Worm (Caenorhabditis elegans): ENCODE data around the gene F08F1.3.

F08F1.3 gene

ce11 chrX:8446108-8446507 is 17.5 kb downstream of the F08F1.3 start, which contains the start of gene F16F9.1:
TSS of gene F16F9.1 (plus strand) at chrX:8446408.
- TF ChIP-seq cog-1 (tag; optimal IDR thresholded peaks at IDR 0.05) (no peak), med-1 (GFP tag; optimal IDR thresholded peaks at IDR 0.05; ENCODE audit: insufficient read depth) (no peak), flt-1 (GFP tag; IDR thresholded peaks at IDR 0.05) (no peak), tab-1 (GFP tag; IDR thresholded peaks at IDR 0.05) (no peak), ztf-23 (GFP tag; IDR thresholded peaks at IDR 0.05) (no peak)

- TF ChIP-seq ztf-23 (GFP tag; IDR thresholded peaks at IDR 0.05) = no peak
- no peak for TF ChIP-seq ztf-29 (GFP tag; IDR thresholded peaks at IDR 0.05)
Observed at ce11 chrX:8455590-8456166, 27.0 kb downstream of the F08F1.3 start, which contains the start of gene dpy-6. TSS of gene dpy-6 (minus strand) at chrX:8455640.

DNA sequence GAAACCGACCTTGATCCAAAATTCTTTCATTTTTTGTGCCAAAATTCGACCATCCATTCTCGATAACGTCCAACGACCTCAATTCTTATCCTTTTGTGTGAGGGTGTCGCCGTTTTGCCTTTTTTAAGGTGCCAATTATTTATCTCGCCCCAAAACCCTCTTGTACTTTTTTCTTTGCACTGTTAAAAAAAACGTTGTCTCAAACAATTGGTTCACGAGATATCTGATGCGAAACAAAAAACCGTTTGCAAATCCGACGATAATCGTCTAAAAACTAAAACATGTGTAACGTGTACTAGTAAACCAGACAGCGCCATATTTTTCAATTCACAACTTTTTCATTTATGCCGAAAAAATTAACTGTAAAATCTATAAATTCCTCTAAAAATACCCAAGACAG is 28.7 kb downstream of the F08F1.3 start, which contains the start of gene F16F9.3:
TSS of gene F16F9.3 (plus strand) at position 301 of the 400 bp plus-strand sequence.
- TF ChIP-seq tab-1 (GFP tag; IDR thresholded peaks at IDR 0.05) (no peak), med-1 (GFP tag; optimal IDR thresholded peaks at IDR 0.05; ENCODE audit: insufficient read depth) (no peak), T22C8.4 (GFP tag; IDR thresholded peaks at IDR 0.05) (no peak), ztf-23 (GFP tag; IDR thresholded peaks at IDR 0.05) (no peak), klf-2 (GFP tag; conservative IDR thresholded peaks at IDR 0.05) (no peak), cog-1 (tag; optimal IDR thresholded peaks at IDR 0.05) (no peak), ref-1 (GFP tag; conservative IDR thresholded peaks at IDR 0.05) (no peak), flt-1 (GFP tag; IDR thresholded peaks at IDR 0.05) (no peak), ztf-29 (GFP tag; IDR thresholded peaks at IDR 0.05) (no peak)

- TF ChIP-seq med-1 (GFP tag; optimal IDR thresholded peaks at IDR 0.05; ENCODE audit: insufficient read depth) (no peak), cog-1 (tag; optimal IDR thresholded peaks at IDR 0.05) (no peak), ref-1 (GFP tag; conservative IDR thresholded peaks at IDR 0.05) (no peak), flt-1 (GFP tag; IDR thresholded peaks at IDR 0.05) (no peak), T22C8.4 (GFP tag; IDR thresholded peaks at IDR 0.05) (no peak)
Observed at ce11 chrX:8459789-8460188, 31.2 kb downstream of the F08F1.3 start.

ce11 chrX:8460958-8461357 is 32.3 kb downstream of the F08F1.3 start:
- TF ChIP-seq ref-1 (GFP tag; conservative IDR thresholded peaks at IDR 0.05) (no peak), ztf-23 (GFP tag; IDR thresholded peaks at IDR 0.05) (no peak), ztf-29 (GFP tag; IDR thresholded peaks at IDR 0.05) (no peak), cog-1 (tag; optimal IDR thresholded peaks at IDR 0.05) (no peak), tab-1 (GFP tag; IDR thresholded peaks at IDR 0.05) (no peak), klf-2 (GFP tag; conservative IDR thresholded peaks at IDR 0.05) (no peak), flt-1 (GFP tag; IDR thresholded peaks at IDR 0.05) (no peak), T22C8.4 (GFP tag; IDR thresholded peaks at IDR 0.05) (no peak), med-1 (GFP tag; optimal IDR thresholded peaks at IDR 0.05; ENCODE audit: insufficient read depth) (no peak)

DNA sequence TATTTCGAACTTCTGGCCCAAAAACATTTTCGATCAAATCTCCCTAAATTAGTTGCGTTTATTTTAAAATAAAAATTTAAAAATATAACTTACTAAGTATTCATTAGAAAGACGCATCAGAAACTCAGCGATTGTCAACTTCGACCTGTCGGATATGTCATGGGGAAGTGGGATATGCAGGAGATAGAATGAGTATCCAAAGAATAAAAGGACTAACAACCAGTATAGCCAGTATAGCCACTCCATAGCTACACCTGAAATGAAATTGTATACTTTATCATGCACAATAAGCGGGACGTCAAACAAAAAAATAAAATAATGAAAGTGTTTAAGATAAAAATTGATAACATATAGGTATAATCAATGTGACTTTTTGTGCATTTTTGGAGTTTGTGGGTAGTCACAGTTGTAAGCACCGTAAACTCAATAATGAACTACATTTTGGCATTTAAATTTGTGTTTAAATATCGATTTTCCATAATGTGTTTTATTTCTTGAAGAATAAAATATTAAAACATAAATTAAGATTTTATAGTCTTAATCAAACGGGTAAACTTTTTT is 34.5 kb downstream of the F08F1.3 start, which contains the start of gene F16F9.4:
TSS of gene F16F9.4 (minus strand) at position 276 of the 561 bp plus-strand sequence.
- TF ChIP-seq med-1 (GFP tag; optimal IDR thresholded peaks at IDR 0.05; ENCODE audit: insufficient read depth) (no peak), cog-1 (tag; optimal IDR thresholded peaks at IDR 0.05) (no peak), ref-1 (GFP tag; conservative IDR thresholded peaks at IDR 0.05) (no peak), T22C8.4 (GFP tag; IDR thresholded peaks at IDR 0.05) (no peak), ztf-23 (GFP tag; IDR thresholded peaks at IDR 0.05) (no peak), ztf-29 (GFP tag; IDR thresholded peaks at IDR 0.05) (no peak), flt-1 (GFP tag; IDR thresholded peaks at IDR 0.05) (no peak), klf-2 (GFP tag; conservative IDR thresholded peaks at IDR 0.05) (no peak), tab-1 (GFP tag; IDR thresholded peaks at IDR 0.05) (no peak)

ce11 chrX:8463889-8464444 is 35.3 kb downstream of the F08F1.3 start:
- no peak for TF ChIP-seq ztf-29 (GFP tag; IDR thresholded peaks at IDR 0.05)
- TF ChIP-seq cog-1 (tag; optimal IDR thresholded peaks at IDR 0.05) = no peak
- no peak for TF ChIP-seq med-1 (GFP tag; optimal IDR thresholded peaks at IDR 0.05; ENCODE audit: insufficient read depth)
- TF ChIP-seq ref-1 (GFP tag; conservative IDR thresholded peaks at IDR 0.05) = no peak
- TF ChIP-seq flt-1 (GFP tag; IDR thresholded peaks at IDR 0.05) = no peak
- TF ChIP-seq klf-2 (GFP tag; conservative IDR thresholded peaks at IDR 0.05) = no peak
- no peak for TF ChIP-seq ztf-23 (GFP tag; IDR thresholded peaks at IDR 0.05)
- TF ChIP-seq tab-1 (GFP tag; IDR thresholded peaks at IDR 0.05) = no peak
- no peak for TF ChIP-seq T22C8.4 (GFP tag; IDR thresholded peaks at IDR 0.05)

DNA sequence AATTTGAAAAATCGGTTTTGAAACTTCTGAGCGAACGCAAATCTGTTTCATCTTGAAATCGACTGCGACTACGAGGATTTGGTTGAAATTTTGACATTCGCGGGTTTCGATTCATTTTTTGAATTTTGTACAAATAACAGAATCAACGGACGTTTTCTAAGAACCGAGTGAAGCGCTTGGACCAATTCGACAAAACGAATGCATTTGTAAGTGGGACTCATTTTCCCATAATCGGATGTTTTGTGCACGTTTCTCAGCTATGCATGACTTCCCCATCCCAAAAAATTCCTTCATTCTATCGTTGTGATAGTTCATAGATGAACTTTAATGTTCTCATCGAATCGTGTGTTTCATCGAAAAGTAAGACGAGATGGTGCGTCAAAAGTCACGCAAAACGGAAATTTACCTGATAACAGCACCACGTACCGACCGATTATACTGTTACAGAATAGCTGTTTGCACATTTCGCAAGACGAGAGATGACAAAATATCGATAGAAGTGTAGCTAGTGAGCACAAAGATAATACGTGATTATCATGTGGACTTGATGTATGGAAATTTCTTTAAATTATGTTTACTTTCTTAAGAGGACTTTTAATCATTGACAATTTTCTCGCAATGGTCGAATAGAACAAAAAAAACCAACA is 41.6 kb downstream of the F08F1.3 start, which contains the start of gene mec-10:
TSS of gene mec-10 (minus strand) at position 189 of the 647 bp plus-strand sequence.
- TF ChIP-seq flt-1 (GFP tag; IDR thresholded peaks at IDR 0.05) = no peak
- TF ChIP-seq med-1 (GFP tag; optimal IDR thresholded peaks at IDR 0.05; ENCODE audit: insufficient read depth) = no peak
- TF ChIP-seq cog-1 (tag; optimal IDR thresholded peaks at IDR 0.05) = no peak
- TF ChIP-seq ztf-23 (GFP tag; IDR thresholded peaks at IDR 0.05) = no peak
- no peak for TF ChIP-seq ztf-29 (GFP tag; IDR thresholded peaks at IDR 0.05)
- no peak for TF ChIP-seq tab-1 (GFP tag; IDR thresholded peaks at IDR 0.05)
- TF ChIP-seq klf-2 (GFP tag; conservative IDR thresholded peaks at IDR 0.05) = no peak
- no peak for TF ChIP-seq T22C8.4 (GFP tag; IDR thresholded peaks at IDR 0.05)
- TF ChIP-seq ref-1 (GFP tag; conservative IDR thresholded peaks at IDR 0.05) = no peak

- TF ChIP-seq T22C8.4 (GFP tag; IDR thresholded peaks at IDR 0.05) = no peak
- TF ChIP-seq med-1 (GFP tag; optimal IDR thresholded peaks at IDR 0.05; ENCODE audit: insufficient read depth) = no peak
- TF ChIP-seq tab-1 (GFP tag; IDR thresholded peaks at IDR 0.05) = no peak
- TF ChIP-seq cog-1 (tag; optimal IDR thresholded peaks at IDR 0.05) = no peak
- TF ChIP-seq ztf-23 (GFP tag; IDR thresholded peaks at IDR 0.05) = no peak
- no peak for TF ChIP-seq flt-1 (GFP tag; IDR thresholded peaks at IDR 0.05)
- no peak for TF ChIP-seq ztf-29 (GFP tag; IDR thresholded peaks at IDR 0.05)
- TF ChIP-seq klf-2 (GFP tag; conservative IDR thresholded peaks at IDR 0.05) = no peak
- no peak for TF ChIP-seq ref-1 (GFP tag; conservative IDR thresholded peaks at IDR 0.05)
Observed at ce11 chrX:8473468-8473867, 44.8 kb downstream of the F08F1.3 start.

All from whole organism, midembryonic.